Worm (Caenorhabditis elegans) whole organism, L1 larva: ENCODE measurements around the gene F22F7.3.

Source experiments
- egl-27 ChIP-seq, 2 experiments: fragments of 150-350 bp in 1 of 2; sonication (generic microtip); optimal IDR thresholded peaks; 3 replicates each; lab custom pipeline; 2017 to 2018; ENCODE audit warnings: missing biosample characterization in 2 of 2, missing genetic modification characterization in 2 of 2, missing genetic modification reagents in 2 of 2
- jun-1 ChIP-seq: fragments of 150-350 bp; optimal IDR thresholded peaks from 2 replicates; lab custom pipeline; 2014; ENCODE audit warnings: missing biosample characterization, missing genetic modification reagents, missing genetic modification characterization
- lin-13 ChIP-seq: fragments of 150-350 bp; optimal IDR thresholded peaks from 2 replicates; lab custom pipeline; 2014; ENCODE audit warnings: missing biosample characterization, missing genetic modification reagents, missing genetic modification characterization
- lin-35 ChIP-seq, 2 experiments: fragments of 150-350 bp; optimal IDR thresholded peaks; 2 replicates each; lab custom pipeline; 2014; ENCODE audit warnings: missing biosample characterization in 2 of 2, missing genetic modification characterization in 2 of 2, missing genetic modification reagents in 2 of 2
- nhr-237 ChIP-seq: fragments of 150-350 bp; optimal IDR thresholded peaks from 2 replicates; lab custom pipeline; 2014; ENCODE audit warnings: missing biosample characterization, missing genetic modification characterization
- nhr-85 ChIP-seq: sonication (generic microtip); peaks from one replicate; lab custom pipeline; 2016; ENCODE audit warnings: missing genetic modification characterization, inconsistent platforms, missing compliant biosample characterization
- pax-3 ChIP-seq: fragments of 200-800 bp; sonication (Bioruptor generic); optimal IDR thresholded peaks from 2 replicates; lab custom pipeline; 2018; ENCODE audit warnings: mild to moderate bottlenecking, missing genetic modification characterization, moderate library complexity, missing compliant biosample characterization
- pqm-1 ChIP-seq: sonication (generic microtip); optimal IDR thresholded peaks from 3 replicates; lab custom pipeline; 2017; ENCODE audit warnings: missing biosample characterization, missing genetic modification characterization
- rnt-1 ChIP-seq: sonication (generic microtip); optimal IDR thresholded peaks from 2 replicates; lab custom pipeline; 2016; ENCODE audit warnings: mild to moderate bottlenecking, missing genetic modification characterization, moderate library complexity, missing compliant biosample characterization
- skn-1 ChIP-seq: fragments of 150-350 bp; optimal IDR thresholded peaks from 2 replicates; lab custom pipeline; 2014; ENCODE audit warnings: missing biosample characterization, missing genetic modification characterization
- zip-4 ChIP-seq: fragments of 200-800 bp; sonication (Bioruptor generic); optimal IDR thresholded peaks from 2 replicates; lab custom pipeline; 2018; ENCODE audit warnings: mild to moderate bottlenecking, missing genetic modification characterization, moderate library complexity, missing compliant biosample characterization
- ztf-4 ChIP-seq: fragments of 150-350 bp; optimal IDR thresholded peaks from 2 replicates; lab custom pipeline; 2014; ENCODE audit warnings: missing biosample characterization, missing genetic modification characterization

DNA sequence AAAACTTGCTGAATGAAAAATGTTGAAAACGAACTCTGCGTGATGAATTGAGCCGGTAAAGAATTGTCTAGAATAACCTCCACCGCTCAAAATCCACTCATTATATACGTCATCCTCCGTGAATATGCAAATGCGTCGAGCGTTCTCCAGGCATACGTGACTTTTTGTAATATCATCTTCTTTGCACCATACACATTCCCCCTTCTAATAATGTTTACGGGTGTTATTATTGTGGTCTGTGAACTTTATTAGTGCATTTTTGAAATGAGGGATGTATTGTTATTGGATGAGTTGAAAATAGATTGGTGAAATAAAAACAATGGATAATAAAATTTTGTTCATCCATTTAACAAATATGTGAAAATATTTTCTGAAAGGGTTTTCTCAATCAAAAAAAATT lies 29.4 kb downstream of the F22F7.3 start, which contains the start of gene F22F7.7:
- no peak for TF ChIP-seq pqm-1
- TF ChIP-seq zip-4 (GFP tag; lab: Kevin White, UChicago), result no peak
- no peak for TF ChIP-seq egl-27 (tag; optimal IDR thresholded peaks at IDR 0.05; lab: Kevin White, UChicago)
- no peak for TF ChIP-seq lin-13 (GFP tag; lab: Kevin White, UChicago)
- TF ChIP-seq nhr-85 (tag; lab: Kevin White, UChicago), result no peak
- no peak for TF ChIP-seq pax-3
- TF ChIP-seq lin-35 (GFP tag; optimal IDR thresholded peaks at IDR 0.05; lab: Kevin White, UChicago), result no peak
- no peak for TF ChIP-seq rnt-1
- no peak for TF ChIP-seq nhr-237
- TF ChIP-seq skn-1 (tag; lab: Kevin White, UChicago), result no peak
- no peak for TF ChIP-seq ztf-4 (tag; lab: Kevin White, UChicago)
- TF ChIP-seq jun-1 (tag; lab: Kevin White, UChicago), result no peak
